Worm (Caenorhabditis elegans): ENCODE measurements around the gene hlh-6.

ce11 chrII:9662160-9662559, 47.5 kb upstream of the hlh-6 start:
- no peak for TF ChIP-seq nhr-76 (tag; optimal IDR thresholded peaks at IDR 0.05)
- no peak for TF ChIP-seq nhr-77 (tag; optimal IDR thresholded peaks at IDR 0.05)
- TF ChIP-seq grh-1 (GFP tag; IDR thresholded peaks at IDR 0.05): no peak
- no peak for TF ChIP-seq aly-2 (tag; optimal IDR thresholded peaks at IDR 0.05)

All from whole organism, L1 larva.